Worm (Caenorhabditis elegans) whole organism, L4 larva: ENCODE data around the gene ZC443.1.

Experiments used
- F26F4.8 ChIP-seq: fragments of 200-800 bp; sonication (Bioruptor generic); conservative IDR thresholded peaks from 2 replicates; pipeline ENCODE4 v1.3.6; 2022; ENCODE audit warnings: missing genetic modification characterization, missing compliant biosample characterization
- R02D3.7 ChIP-seq: fragments of 150-350 bp; sonication (generic microtip); optimal IDR thresholded peaks from 3 replicates; lab custom pipeline; 2014; ENCODE audit warnings: missing biosample characterization, missing genetic modification characterization
- T20F7.1 ChIP-seq: fragments of 200-800 bp; sonication (Bioruptor generic); optimal IDR thresholded peaks from 2 replicates; lab custom pipeline; 2018; ENCODE audit warnings: mild to moderate bottlenecking, missing genetic modification characterization, missing compliant biosample characterization
- T26A8.4 ChIP-seq: fragments of 200-800 bp; sonication (Bioruptor generic); IDR thresholded peaks from 2 replicates; pipeline ENCODE4 v1.3.6; 2022; ENCODE audit warnings: missing genetic modification characterization, missing compliant biosample characterization
- ZK337.2 ChIP-seq: fragments of 200-800 bp; sonication (Bioruptor generic); IDR thresholded peaks from 2 replicates; pipeline ENCODE4 v1.3.6; 2022; ENCODE audit warnings: missing genetic modification reagents, missing genetic modification characterization, missing compliant biosample characterization
- aha-1 ChIP-seq: fragments of 150-350 bp; peaks from one replicate; lab custom pipeline; 2014; ENCODE audit warnings: missing biosample characterization, missing genetic modification characterization
- arid-1 ChIP-seq: fragments of 200-800 bp; sonication (Bioruptor generic); conservative IDR thresholded peaks from 2 replicates; pipeline ENCODE4 v1.3.6; 2022; ENCODE audit warnings: missing genetic modification reagents, missing genetic modification characterization, missing compliant biosample characterization
- ceh-20 ChIP-seq: fragments of 200-800 bp; sonication (Bioruptor generic); IDR thresholded peaks from 2 replicates; pipeline ENCODE4 v1.3.6; 2022; ENCODE audit warnings: missing genetic modification reagents, missing genetic modification characterization, missing compliant biosample characterization
- ceh-28 ChIP-seq: fragments of 150-350 bp; optimal IDR thresholded peaks from 2 replicates; lab custom pipeline; 2014; ENCODE audit warnings: missing biosample characterization, missing genetic modification reagents, missing genetic modification characterization
- ces-1 ChIP-seq: fragments of 150-350 bp; sonication (generic microtip); optimal IDR thresholded peaks from 4 replicates; lab custom pipeline; 2014; ENCODE audit warnings: missing biosample characterization, missing genetic modification reagents, missing genetic modification characterization
- daf-16 ChIP-seq, 3 experiments: sonication (generic microtip); optimal IDR thresholded peaks; 2 replicates each; lab custom pipeline; 2016 to 2017; ENCODE audit warnings: missing genetic modification characterization in 3 of 3, missing genetic modification reagents in 3 of 3, mild to moderate bottlenecking in 2 of 3, missing compliant biosample characterization in 2 of 3, missing biosample characterization in 1 of 3, moderate library complexity in 1 of 3
- daf-19 ChIP-seq: fragments of 200-800 bp; sonication (Bioruptor generic); conservative IDR thresholded peaks from 2 replicates; pipeline ENCODE4 v1.3.6; 2022; ENCODE audit warnings: missing genetic modification characterization, missing compliant biosample characterization
- daf-8 ChIP-seq: fragments of 200-800 bp; sonication (Bioruptor generic); IDR thresholded peaks from 2 replicates; pipeline ENCODE4 v1.3.6; 2022; ENCODE audit warnings: missing genetic modification characterization, missing compliant biosample characterization
- dmd-6 ChIP-seq: fragments of 200-800 bp; sonication (Bioruptor generic); IDR thresholded peaks from 2 replicates; pipeline ENCODE4 v1.3.6; 2022; ENCODE audit warnings: missing genetic modification reagents, missing genetic modification characterization, missing compliant biosample characterization
- dmd-8 ChIP-seq: fragments of 200-800 bp; sonication (Bioruptor generic); IDR thresholded peaks from 2 replicates; pipeline ENCODE4 v1.3.6; 2022; ENCODE audit warnings: missing genetic modification characterization, missing compliant biosample characterization
- dmd-9 ChIP-seq: fragments of 200-800 bp; sonication (Bioruptor generic); IDR thresholded peaks from 2 replicates; pipeline ENCODE4 v1.3.6; 2022; ENCODE audit warnings: missing genetic modification reagents, missing genetic modification characterization, missing compliant biosample characterization
- dpl-1 ChIP-seq: fragments of 150-350 bp; optimal IDR thresholded peaks from 2 replicates; lab custom pipeline; 2014; ENCODE audit warnings: missing biosample characterization, missing genetic modification reagents, missing genetic modification characterization
- duxl-1 ChIP-seq: sonication (generic microtip); optimal IDR thresholded peaks from 2 replicates; lab custom pipeline; 2016; ENCODE audit warnings: mild to moderate bottlenecking, missing genetic modification characterization, moderate library complexity, missing compliant biosample characterization; ENCODE audit not compliant: poor library complexity
- egl-43 ChIP-seq: fragments of 200-800 bp; sonication (Bioruptor generic); IDR thresholded peaks from 2 replicates; pipeline ENCODE4 v1.3.6; 2022; ENCODE audit warnings: missing genetic modification reagents, missing genetic modification characterization, missing compliant biosample characterization
- fos-1 ChIP-seq: fragments of 150-350 bp; optimal IDR thresholded peaks from 2 replicates; lab custom pipeline; 2014; ENCODE audit warnings: missing biosample characterization, missing genetic modification characterization
- hlh-11 ChIP-seq: fragments of 200-800 bp; sonication (Bioruptor generic); optimal IDR thresholded peaks from 2 replicates; lab custom pipeline; 2018; ENCODE audit warnings: mild to moderate bottlenecking, missing genetic modification characterization, missing compliant biosample characterization
- hlh-30 ChIP-seq: sonication (generic microtip); optimal IDR thresholded peaks from 2 replicates; lab custom pipeline; 2017; ENCODE audit warnings: antibody characterized with exemption, mild to moderate bottlenecking, missing genetic modification characterization, missing compliant biosample characterization; ENCODE audit not compliant: insufficient read depth
- jun-1 ChIP-seq: fragments of 150-350 bp; optimal IDR thresholded peaks from 2 replicates; lab custom pipeline; 2014; ENCODE audit warnings: missing biosample characterization, missing genetic modification reagents, missing genetic modification characterization
- lim-7 ChIP-seq: fragments of 200-800 bp; sonication (Bioruptor generic); IDR thresholded peaks from 2 replicates; pipeline ENCODE4 v1.3.6; 2022; ENCODE audit warnings: missing genetic modification characterization, missing compliant biosample characterization
- lin-15B ChIP-seq: fragments of 150-350 bp; sonication (generic microtip); optimal IDR thresholded peaks from 3 replicates; lab custom pipeline; 2014; ENCODE audit warnings: missing biosample characterization, missing genetic modification characterization
- mep-1 ChIP-seq: fragments of 150-350 bp; sonication (generic microtip); optimal IDR thresholded peaks from 3 replicates; lab custom pipeline; 2014; ENCODE audit warnings: missing biosample characterization, missing genetic modification characterization
- mxl-2 ChIP-seq: fragments of 200-800 bp; sonication (Bioruptor generic); conservative IDR thresholded peaks from 2 replicates; pipeline ENCODE4 v1.3.6; 2022; ENCODE audit warnings: missing genetic modification reagents, missing genetic modification characterization, missing compliant biosample characterization
- mxl-3 ChIP-seq: fragments of 200-800 bp; sonication (Bioruptor generic); optimal IDR thresholded peaks from 2 replicates; lab custom pipeline; 2018; ENCODE audit warnings: mild to moderate bottlenecking, missing genetic modification characterization, missing compliant biosample characterization
- nhr-28 ChIP-seq: fragments of 150-350 bp; optimal IDR thresholded peaks from 2 replicates; lab custom pipeline; 2014; ENCODE audit warnings: missing biosample characterization, missing genetic modification characterization
- nhr-42 ChIP-seq: fragments of 200-800 bp; sonication (Bioruptor generic); IDR thresholded peaks from 2 replicates; pipeline ENCODE4 v1.3.6; 2022; ENCODE audit warnings: missing genetic modification characterization, missing compliant biosample characterization
- nhr-6 ChIP-seq: fragments of 150-350 bp; optimal IDR thresholded peaks from 2 replicates; lab custom pipeline; 2014; ENCODE audit warnings: missing biosample characterization, missing genetic modification characterization
- nhr-77 ChIP-seq: fragments of 150-350 bp; optimal IDR thresholded peaks from 2 replicates; lab custom pipeline; 2014; ENCODE audit warnings: missing biosample characterization, missing genetic modification characterization
- php-3 ChIP-seq: fragments of 200-800 bp; sonication (Bioruptor generic); IDR thresholded peaks from 2 replicates; pipeline ENCODE4 v1.3.6; 2022; ENCODE audit warnings: missing genetic modification reagents, missing genetic modification characterization, missing compliant biosample characterization
- pqm-1 ChIP-seq: sonication (generic microtip); optimal IDR thresholded peaks from 2 replicates; lab custom pipeline; 2017; ENCODE audit warnings: missing biosample characterization, missing genetic modification characterization
- saeg-2 ChIP-seq: fragments of 200-800 bp; sonication (Bioruptor generic); IDR thresholded peaks from 2 replicates; pipeline ENCODE4 v1.3.6; 2022; ENCODE audit warnings: missing genetic modification reagents, missing genetic modification characterization, missing compliant biosample characterization
- set-16 ChIP-seq: fragments of 200-800 bp; sonication (Bioruptor generic); IDR thresholded peaks from 2 replicates; pipeline ENCODE4 v1.3.6; 2022; ENCODE audit warnings: missing genetic modification reagents, missing genetic modification characterization, missing compliant biosample characterization
- snpc-1.2 ChIP-seq: fragments of 200-800 bp; sonication (Bioruptor generic); IDR thresholded peaks from 2 replicates; pipeline ENCODE4 v1.3.6; 2022; ENCODE audit warnings: missing genetic modification reagents, missing genetic modification characterization, missing compliant biosample characterization
- spr-1 ChIP-seq: sonication (generic microtip); optimal IDR thresholded peaks from 2 replicates; lab custom pipeline; 2016; ENCODE audit warnings: mild to moderate bottlenecking, missing genetic modification characterization, missing compliant biosample characterization
- tag-97 ChIP-seq: fragments of 200-800 bp; sonication (Bioruptor generic); IDR thresholded peaks from 2 replicates; pipeline ENCODE4 v1.3.6; 2022; ENCODE audit warnings: missing genetic modification characterization, missing compliant biosample characterization
- unc-130 ChIP-seq: sonication (generic microtip); optimal IDR thresholded peaks from 2 replicates; lab custom pipeline; 2016; ENCODE audit warnings: missing genetic modification reagents, missing genetic modification characterization, missing compliant biosample characterization
- unc-39 ChIP-seq: sonication (generic microtip); optimal IDR thresholded peaks from 2 replicates; lab custom pipeline; 2017; ENCODE audit warnings: missing biosample characterization, missing genetic modification characterization
- vab-7 ChIP-seq: fragments of 200-800 bp; sonication (Bioruptor generic); IDR thresholded peaks from 2 replicates; pipeline ENCODE4 v1.3.6; 2022; ENCODE audit warnings: missing genetic modification reagents, missing genetic modification characterization, missing compliant biosample characterization

The ZC443.1 gene

DNA sequence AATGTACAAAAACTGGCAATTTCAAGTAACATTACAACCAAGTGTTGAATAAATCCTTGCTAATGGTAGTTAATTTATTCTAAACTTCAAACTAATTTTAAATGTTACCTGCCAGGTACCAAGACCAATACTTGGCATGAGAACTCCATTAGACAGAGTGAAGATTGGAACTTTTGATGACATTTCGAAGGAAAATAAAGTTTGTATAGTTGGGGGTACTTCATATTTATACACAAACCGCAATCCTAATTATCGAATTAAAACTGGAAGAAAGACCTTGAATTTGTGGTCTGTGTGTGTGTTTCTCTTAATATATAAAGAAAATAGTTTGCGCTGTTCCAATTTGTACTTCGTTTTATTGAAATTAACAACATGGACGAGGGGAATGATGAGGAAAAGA lies at the start of gene ZC443.1:
Gene ZC443.1 (minus strand): TSS at position 205 of the 400 bp plus-strand sequence.
- TF ChIP-seq dpl-1 (no peak), vab-7 (no peak), F26F4.8 (GFP tag; lab: Robert Waterston, UW) (no peak), php-3 (no peak), lim-7 (GFP tag; lab: Robert Waterston, UW) (no peak), spr-1 (tag; lab: Kevin White, UChicago) (no peak), ZK337.2 (GFP tag; lab: Robert Waterston, UW) (no peak), daf-16 (GFP tag; optimal IDR thresholded peaks at IDR 0.05; lab: Kevin White, UChicago) (no peak), daf-16 (tag; optimal IDR thresholded peaks at IDR 0.05; lab: Kevin White, UChicago) (no peak), aha-1 (tag; lab: Kevin White, UChicago) (no peak), snpc-1.2 (no peak), egl-43 (GFP tag; lab: Robert Waterston, UW) (no peak), duxl-1 (no peak), ces-1 (GFP tag; lab: Kevin White, UChicago) (no peak), nhr-6 (tag; lab: Kevin White, UChicago) (no peak), tag-97 (GFP tag; lab: Robert Waterston, UW) (no peak), nhr-42 (GFP tag; lab: Robert Waterston, UW) (no peak), nhr-77 (tag; lab: Kevin White, UChicago) (no peak), mxl-3 (GFP tag; lab: Kevin White, UChicago) (no peak)

DNA sequence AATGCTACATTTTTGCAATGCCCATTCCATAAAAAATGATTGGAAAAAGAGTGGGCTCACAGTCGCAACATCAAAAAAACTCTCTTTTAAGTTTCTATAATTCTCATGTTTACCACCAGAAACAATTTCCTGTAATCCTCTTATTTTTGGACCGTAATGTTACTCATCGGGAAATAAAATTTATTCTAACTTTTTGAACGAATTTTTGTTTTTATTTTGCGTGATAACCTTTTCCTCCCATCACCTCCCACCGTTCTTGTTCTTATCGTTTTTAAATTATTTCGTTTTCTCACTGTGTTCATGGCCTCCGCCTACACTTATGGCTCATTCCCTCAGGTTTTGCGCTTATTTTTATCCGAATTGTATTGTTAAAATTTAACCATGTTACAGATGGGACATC lies 49.3 kb upstream of the ZC443.1 start, which contains the start of gene anp-1:
Gene anp-1 (plus strand): TSS at position 301 of the 400 bp plus-strand sequence.
- no peak for TF ChIP-seq spr-1 (tag; lab: Kevin White, UChicago)
- TF ChIP-seq pqm-1 = no peak
- TF ChIP-seq dmd-9 (GFP tag; lab: Robert Waterston, UW) = no peak
- TF ChIP-seq nhr-6 (tag; lab: Kevin White, UChicago) = no peak
- TF ChIP-seq mxl-2 (GFP tag; lab: Robert Waterston, UW) = no peak
- no peak for TF ChIP-seq mep-1 (tag; lab: Kevin White, UChicago)
- no peak for TF ChIP-seq R02D3.7 (tag; lab: Kevin White, UChicago)
- no peak for TF ChIP-seq set-16 (GFP tag; lab: Robert Waterston, UW)

DNA sequence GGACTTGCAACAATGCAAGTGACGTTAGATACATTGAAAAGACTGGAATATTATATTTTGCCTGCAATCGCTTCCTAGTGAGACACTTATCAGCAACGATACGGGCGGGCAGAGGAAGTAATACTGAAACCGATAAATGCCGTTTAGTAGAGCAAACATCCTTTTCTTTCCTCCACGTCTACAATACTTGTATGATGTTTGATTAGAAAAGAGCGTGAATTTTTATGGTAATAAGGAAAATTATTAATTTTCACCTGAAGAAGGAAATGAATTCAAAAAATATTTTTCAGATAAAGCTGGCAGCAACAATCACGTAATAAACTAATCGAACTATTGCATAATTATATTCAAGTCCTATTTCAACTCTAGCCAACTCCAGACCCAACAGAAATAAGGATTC lies 44.9 kb upstream of the ZC443.1 start, which contains the start of gene C44H9.7:
Gene C44H9.7 (minus strand): TSS at position 101 of the 400 bp plus-strand sequence.
- TF ChIP-seq mep-1 (tag; lab: Kevin White, UChicago) = no peak
- TF ChIP-seq T20F7.1 (GFP tag; lab: Kevin White, UChicago) = no peak
- no peak for TF ChIP-seq nhr-42 (GFP tag; lab: Robert Waterston, UW)
- TF ChIP-seq saeg-2 (GFP tag; lab: Robert Waterston, UW) = no peak
- TF ChIP-seq hlh-11 (tag; lab: Kevin White, UChicago) = no peak

DNA sequence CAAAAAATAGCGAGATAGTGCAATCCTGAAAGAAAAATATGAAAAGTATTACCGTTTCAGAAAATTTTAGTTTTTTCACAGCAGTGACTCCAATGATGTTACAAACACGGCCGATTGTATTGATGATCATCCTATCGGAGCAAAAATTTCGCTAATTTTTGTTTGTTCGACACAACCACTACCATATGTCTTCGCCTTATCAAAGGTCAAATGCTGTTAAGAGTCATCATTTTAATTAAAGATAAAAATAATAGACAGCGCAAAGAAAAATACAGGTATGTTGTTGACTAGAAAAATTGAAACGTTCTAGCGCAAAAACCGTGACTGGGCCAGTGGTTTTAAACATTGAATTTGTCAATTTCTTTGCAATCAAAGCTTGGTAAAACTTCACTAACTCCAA lies 42.5 kb upstream of the ZC443.1 start:
- TF ChIP-seq nhr-28 (tag; lab: Kevin White, UChicago) (peak; percentile 74), nhr-6 (tag; lab: Kevin White, UChicago) (peak; percentile 96), fos-1 (tag; lab: Kevin White, UChicago) (no peak), dmd-6 (peak; percentile 36; the same call in 1 of the 2 replicates), pqm-1 (peak; percentile 42), daf-16 (GFP tag; optimal IDR thresholded peaks at IDR 0.05; lab: Kevin White, UChicago) (no peak), daf-16 (tag; optimal IDR thresholded peaks at IDR 0.05; lab: Kevin White, UChicago) (peak; percentile 66)
- TF ChIP-seq, all 104 proteins: peak for 5

DNA sequence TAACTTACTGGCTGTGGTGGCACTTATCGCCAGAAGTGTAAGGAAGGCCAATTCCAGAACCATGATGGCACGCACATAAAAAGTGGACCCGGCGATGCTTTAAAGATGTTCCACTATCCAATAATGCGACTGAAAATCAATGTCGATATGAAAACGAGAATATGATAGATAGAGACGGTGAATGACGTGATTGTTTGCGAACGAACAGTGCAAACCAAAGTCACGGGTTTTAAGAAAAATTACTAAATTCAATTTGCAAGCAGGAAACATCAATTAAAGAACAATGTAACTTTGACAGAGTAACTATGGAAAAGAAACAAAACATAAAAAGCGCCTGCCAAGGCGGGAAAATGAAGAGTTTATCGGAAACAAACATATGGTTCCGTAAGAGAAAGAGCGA lies 39.9 kb upstream of the ZC443.1 start, which contains the start of gene C44H9.5:
Gene C44H9.5 (minus strand): TSS at position 129 of the 400 bp plus-strand sequence.
- TF ChIP-seq dmd-8 (no peak), nhr-28 (tag; lab: Kevin White, UChicago) (peak; percentile 4), ces-1 (GFP tag; lab: Kevin White, UChicago) (no peak), T26A8.4 (GFP tag; lab: Robert Waterston, UW) (no peak), arid-1 (GFP tag; lab: Robert Waterston, UW) (no peak), lin-15B (tag; lab: Kevin White, UChicago) (no peak), hlh-11 (tag; lab: Kevin White, UChicago) (peak; percentile 3), egl-43 (GFP tag; lab: Robert Waterston, UW) (no peak), daf-19 (GFP tag; lab: Robert Waterston, UW) (no peak), daf-8 (GFP tag; lab: Robert Waterston, UW) (no peak), jun-1 (tag; lab: Kevin White, UChicago) (no peak), fos-1 (tag; lab: Kevin White, UChicago) (no peak), unc-130 (GFP tag; lab: Kevin White, UChicago) (no peak), unc-39 (tag; lab: Kevin White, UChicago) (no peak), ceh-28 (tag; lab: Kevin White, UChicago) (no peak), daf-16 (GFP tag; optimal IDR thresholded peaks at IDR 0.05; lab: Kevin White, UChicago) (no peak), daf-16 (tag; optimal IDR thresholded peaks at IDR 0.05; lab: Kevin White, UChicago) (peak; percentile 29), ceh-20 (GFP tag; lab: Robert Waterston, UW) (no peak), nhr-6 (tag; lab: Kevin White, UChicago) (peak; percentile 8), hlh-30 (no peak)
